Worm (Caenorhabditis elegans) whole organism, young adult: ENCODE results near the gene srx-16.

ENCODE experiments used
- F23B12.7 ChIP-seq: sonication (generic microtip); optimal IDR thresholded peaks from 2 replicates; lab custom pipeline; 2017; ENCODE audit warnings: missing genetic modification characterization, mild to moderate bottlenecking, missing compliant biosample characterization, antibody characterized with exemption, moderate library complexity; ENCODE audit not compliant: insufficient read depth
- F57A8.1 ChIP-seq: fragments of 200-800 bp; sonication (Bioruptor generic); optimal IDR thresholded peaks from 2 replicates; lab custom pipeline; 2018; ENCODE audit warnings: mild to moderate bottlenecking, missing genetic modification characterization, moderate library complexity, missing compliant biosample characterization
- ceh-27 ChIP-seq: fragments of 200-800 bp; sonication (Bioruptor generic); optimal IDR thresholded peaks from 2 replicates; lab custom pipeline; 2018; ENCODE audit warnings: mild to moderate bottlenecking, missing genetic modification characterization, moderate library complexity, missing compliant biosample characterization
- ceh-91 ChIP-seq: fragments of 200-800 bp; sonication (Bioruptor generic); IDR thresholded peaks from 2 replicates; pipeline ENCODE4 v1.3.6; 2022; ENCODE audit warnings: missing genetic modification reagents, missing genetic modification characterization, missing compliant biosample characterization
- egl-44 ChIP-seq: fragments of 200-800 bp; sonication (Bioruptor generic); IDR thresholded peaks from 2 replicates; pipeline ENCODE4 v1.3.6; 2022; ENCODE audit warnings: missing genetic modification reagents, missing genetic modification characterization, missing compliant biosample characterization
- fkh-3 ChIP-seq: sonication (generic microtip); optimal IDR thresholded peaks from 2 replicates; lab custom pipeline; 2016; ENCODE audit warnings: mild to moderate bottlenecking, missing genetic modification characterization, missing compliant biosample characterization
- lir-1 ChIP-seq: fragments of 200-800 bp; sonication (Bioruptor generic); conservative IDR thresholded peaks from 2 replicates; pipeline ENCODE4 v1.3.6; 2022; ENCODE audit warnings: missing genetic modification reagents, missing genetic modification characterization, missing compliant biosample characterization
- madf-10 ChIP-seq: sonication (generic microtip); optimal IDR thresholded peaks from 2 replicates; lab custom pipeline; 2016; ENCODE audit warnings: mild to moderate bottlenecking, missing genetic modification characterization, missing compliant biosample characterization
- madf-3 ChIP-seq: fragments of 200-800 bp; sonication (Bioruptor generic); IDR thresholded peaks from 2 replicates; pipeline ENCODE4 v1.3.6; 2022; ENCODE audit warnings: missing genetic modification reagents, missing genetic modification characterization, missing compliant biosample characterization
- madf-6 ChIP-seq: fragments of 200-800 bp; sonication (Bioruptor generic); IDR thresholded peaks from 2 replicates; pipeline ENCODE4 v1.3.6; 2022; ENCODE audit warnings: missing genetic modification reagents, missing genetic modification characterization, missing compliant biosample characterization
- mxl-1 ChIP-seq: sonication (generic microtip); optimal IDR thresholded peaks from 2 replicates; lab custom pipeline; 2016; ENCODE audit warnings: missing genetic modification characterization, missing compliant biosample characterization
- rpc-1 ChIP-seq, 2 experiments: fragments of 150-350 bp in 1 of 2; sonication (generic microtip) in 1 of 2; optimal IDR thresholded peaks; 2 replicates each; lab custom pipeline; 2014 to 2018; ENCODE audit warnings: missing biosample characterization in 1 of 2, missing genetic modification characterization in 1 of 2, missing genetic modification reagents in 1 of 2, missing genotype in 1 of 2
- somi-1 ChIP-seq: fragments of 200-800 bp; sonication (Bioruptor generic); optimal IDR thresholded peaks from 2 replicates; lab custom pipeline; 2018; ENCODE audit warnings: mild to moderate bottlenecking, missing genetic modification characterization, missing compliant biosample characterization
- xnd-1 ChIP-seq: sonication (generic microtip); optimal IDR thresholded peaks from 2 replicates; lab custom pipeline; 2016; ENCODE audit warnings: missing genotype, missing genetic modification reagents, missing genetic modification characterization, missing compliant biosample characterization

Gene srx-16

ce11 chrV:7021772-7022171 is 45.6 kb downstream of the srx-16 start, which contains the start of gene F20A1.4:
Gene F20A1.4 (minus strand): TSS chrV:7021872.
- TF ChIP-seq madf-3 (no peak), somi-1 (GFP tag; lab: Kevin White, UChicago) (no peak), fkh-3 (tag; lab: Kevin White, UChicago) (no peak), lir-1 (no peak), egl-44 (GFP tag; lab: Robert Waterston, UW) (no peak), mxl-1 (tag; lab: Kevin White, UChicago) (no peak), rpc-1 (optimal IDR thresholded peaks at IDR 0.05; lab: Kevin White, UChicago) (no peak), rpc-1 (tag; optimal IDR thresholded peaks at IDR 0.05; lab: Kevin White, UChicago) (no peak), madf-6 (GFP tag; lab: Robert Waterston, UW) (no peak), ceh-27 (no peak), madf-10 (tag; lab: Kevin White, UChicago) (no peak), ceh-91 (GFP tag; lab: Robert Waterston, UW) (no peak), F23B12.7 (no peak), xnd-1 (no peak)

- TF ChIP-seq mxl-1 (tag; lab: Kevin White, UChicago) (no peak), F57A8.1 (GFP tag; lab: Kevin White, UChicago) (no peak)
- TF ChIP-seq, all 124 proteins: peak for 0
Observed at ce11 chrV:7022981-7023380, 46.8 kb downstream of the srx-16 start.
